Worm (Caenorhabditis elegans): ENCODE results near the gene aptf-3.

The aptf-3 gene

DNA sequence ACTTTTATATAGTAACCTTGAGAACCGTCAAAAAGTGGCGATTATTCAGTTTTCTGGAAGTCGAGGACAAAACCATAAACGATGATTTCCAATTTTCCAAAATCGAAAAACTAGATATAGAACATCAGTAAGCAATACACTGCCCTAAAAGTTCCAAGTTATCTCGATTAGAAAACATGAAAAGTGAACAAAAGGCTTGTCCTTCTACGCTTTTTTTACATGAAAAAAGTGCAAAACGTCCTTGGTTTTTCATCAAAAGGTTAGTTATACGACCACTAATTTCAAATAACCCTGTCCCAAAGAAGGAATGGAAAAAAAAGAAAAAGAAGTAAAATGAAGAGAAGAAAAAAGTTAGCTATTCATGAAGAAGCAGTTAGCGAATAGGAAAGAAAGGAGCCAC lies 8.1 kb upstream of the aptf-3 start:
- TF ChIP-seq zip-8 (tag; optimal IDR thresholded peaks at IDR 0.05) (no peak), tbx-8 (GFP tag; optimal IDR thresholded peaks at IDR 0.05) (no peak), flh-1 (GFP tag; optimal IDR thresholded peaks at IDR 0.05) (no peak), nhr-28 (tag; optimal IDR thresholded peaks at IDR 0.05) (no peak), unc-62 (GFP tag; optimal IDR thresholded peaks at IDR 0.05) (no peak), lin-13 (tag; optimal IDR thresholded peaks at IDR 0.05) (no peak), ceh-39 (tag; optimal IDR thresholded peaks at IDR 0.05) (no peak), elt-1 (tag; optimal IDR thresholded peaks at IDR 0.05; ENCODE audit: borderline replicate concordance, insufficient read depth) (no peak), M03D4.4 (tag; optimal IDR thresholded peaks at IDR 0.05) (no peak), blmp-1 (tag; optimal IDR thresholded peaks at IDR 0.05) (no peak), nhr-237 (tag; optimal IDR thresholded peaks at IDR 0.05) (no peak), pha-4 (tag; optimal IDR thresholded peaks at IDR 0.05) (no peak), unc-120 (tag; optimal IDR thresholded peaks at IDR 0.05; ENCODE audit: poor library complexity, severe bottlenecking) (no peak), ztf-11 (tag; optimal IDR thresholded peaks at IDR 0.05) (no peak)

DNA sequence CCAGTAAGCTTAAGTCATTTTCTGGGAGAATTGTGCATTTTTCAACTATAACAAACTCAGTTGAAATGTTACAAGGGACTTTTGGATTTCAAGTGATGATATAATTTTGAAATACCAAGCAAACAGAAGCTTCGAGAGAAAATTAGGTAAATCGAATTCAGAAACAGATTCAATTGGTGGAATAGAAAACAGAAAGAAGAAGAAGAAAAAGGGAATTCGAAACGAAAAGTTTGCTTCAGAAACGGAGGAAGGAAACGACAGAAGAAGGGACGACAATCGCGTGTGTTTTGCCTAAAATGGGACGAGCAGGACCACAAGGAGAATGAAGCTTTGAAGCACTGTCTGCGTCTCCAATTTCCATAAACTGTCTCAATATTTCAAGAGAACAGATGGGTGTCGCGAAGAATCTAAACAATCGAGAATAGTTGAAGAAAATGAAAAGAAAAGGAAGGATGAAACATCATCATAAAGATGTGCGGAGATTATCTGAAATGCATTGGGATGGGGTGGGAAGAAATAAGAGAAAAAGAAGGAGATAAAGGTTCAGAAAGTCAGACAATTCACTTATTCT lies 6.2 kb upstream of the aptf-3 start:
- no peak for TF ChIP-seq ceh-83 (GFP tag; optimal IDR thresholded peaks at IDR 0.05)
- TF ChIP-seq ces-1 (GFP tag; optimal IDR thresholded peaks at IDR 0.05): peak; percentile 99
- peak; percentile 43 for TF ChIP-seq elt-1 (tag; optimal IDR thresholded peaks at IDR 0.05; ENCODE audit: borderline replicate concordance, insufficient read depth)

DNA sequence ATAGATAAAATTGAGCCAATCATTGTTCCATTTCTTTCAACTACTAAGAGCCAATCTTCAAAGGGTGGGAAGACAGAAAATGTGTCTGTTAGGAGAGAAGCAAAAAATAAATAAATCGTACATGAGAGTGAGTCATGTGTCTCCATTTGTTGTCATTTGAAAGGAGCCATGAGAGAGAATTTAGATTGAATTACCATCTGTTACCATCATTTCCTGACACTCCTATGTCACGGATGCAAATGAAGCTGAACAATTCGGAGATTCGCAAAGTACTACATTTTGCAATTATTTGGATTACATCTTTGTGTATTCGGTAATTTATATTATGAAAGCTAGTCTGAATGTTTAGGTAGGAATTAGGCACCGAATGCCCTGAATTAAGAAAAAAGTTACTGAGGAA lies 5.5 kb upstream of the aptf-3 start:
- TF ChIP-seq tbx-8 (GFP tag; optimal IDR thresholded peaks at IDR 0.05): no peak
- peak; percentile 93 for TF ChIP-seq ces-1 (GFP tag; optimal IDR thresholded peaks at IDR 0.05)

DNA sequence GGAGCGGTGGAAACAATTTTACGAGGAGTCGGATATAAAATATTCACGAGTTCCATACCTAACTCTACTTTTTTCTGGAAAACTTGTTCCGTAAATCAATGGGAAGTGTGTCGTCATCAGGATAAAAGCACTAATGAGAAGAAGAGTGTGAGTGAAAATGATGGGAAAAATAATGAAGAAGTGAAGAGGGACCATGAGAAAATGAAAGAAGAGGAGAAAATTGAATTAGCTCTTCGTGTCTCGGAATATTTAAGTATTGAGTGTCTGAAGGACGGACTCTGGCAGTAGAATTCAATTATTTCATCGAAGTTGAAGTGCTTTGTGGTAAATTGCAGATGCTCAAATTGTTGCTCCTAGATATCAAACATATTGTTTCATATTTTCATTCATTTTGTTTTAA lies 4.8 kb upstream of the aptf-3 start:
- no peak for TF ChIP-seq lin-32 (GFP tag; optimal IDR thresholded peaks at IDR 0.05)
- peak; percentile 100 for TF ChIP-seq ces-1 (GFP tag; optimal IDR thresholded peaks at IDR 0.05)

DNA sequence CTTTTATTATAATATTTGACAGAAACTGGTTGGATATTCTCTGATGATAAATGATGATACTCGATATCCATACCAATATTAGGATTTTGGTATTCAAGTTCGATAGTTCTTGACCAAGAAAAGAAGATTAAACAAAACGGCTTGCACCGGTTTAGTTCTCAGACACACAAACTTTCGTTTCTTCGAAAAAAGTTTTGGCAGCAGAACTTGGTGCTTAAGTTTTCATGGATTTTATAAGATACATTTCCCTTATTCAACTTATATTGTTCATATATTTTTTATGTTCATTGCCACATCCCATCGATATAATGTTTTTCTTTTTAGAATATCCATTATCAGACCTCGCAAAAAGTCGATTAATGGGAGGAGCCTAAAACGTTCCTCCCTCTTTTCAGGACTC lies 3.3 kb upstream of the aptf-3 start, which contains the start of gene aptf-4:
TSS of gene aptf-4 (plus strand) at position 301 of the 400 bp plus-strand sequence.
- no peak for TF ChIP-seq M03D4.4 (tag; optimal IDR thresholded peaks at IDR 0.05)
- TF ChIP-seq snpc-4 (tag; optimal IDR thresholded peaks at IDR 0.05): no peak

DNA sequence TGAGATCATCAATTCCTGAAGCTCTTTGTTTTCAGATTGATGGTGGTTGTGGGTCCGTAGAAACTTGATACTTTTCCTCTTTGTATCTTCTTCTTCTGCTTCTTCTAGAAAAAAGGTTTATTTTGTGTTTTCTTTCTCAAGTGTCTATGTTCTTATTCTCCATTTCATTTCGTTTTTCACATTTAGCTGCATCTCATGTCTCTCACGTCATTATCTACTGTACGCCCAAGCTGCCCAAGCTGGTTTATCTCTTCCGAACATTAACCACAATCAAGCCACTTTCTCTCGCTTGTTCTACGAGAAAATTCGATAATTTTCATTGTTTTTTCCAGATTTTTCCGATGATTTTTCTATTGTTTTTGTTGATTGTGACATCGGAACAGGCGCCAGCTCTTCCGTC lies 5.2 kb downstream of the aptf-3 start, which contains the start of gene F28C6.5:
TSS of gene F28C6.5 (plus strand) at position 301 of the 400 bp plus-strand sequence.
- TF ChIP-seq ceh-39 (tag; optimal IDR thresholded peaks at IDR 0.05): no peak
- TF ChIP-seq ham-2 (GFP tag; optimal IDR thresholded peaks at IDR 0.05): no peak
- TF ChIP-seq mab-5 (tag; optimal IDR thresholded peaks at IDR 0.05): no peak
- no peak for TF ChIP-seq zip-8 (tag; optimal IDR thresholded peaks at IDR 0.05)

DNA sequence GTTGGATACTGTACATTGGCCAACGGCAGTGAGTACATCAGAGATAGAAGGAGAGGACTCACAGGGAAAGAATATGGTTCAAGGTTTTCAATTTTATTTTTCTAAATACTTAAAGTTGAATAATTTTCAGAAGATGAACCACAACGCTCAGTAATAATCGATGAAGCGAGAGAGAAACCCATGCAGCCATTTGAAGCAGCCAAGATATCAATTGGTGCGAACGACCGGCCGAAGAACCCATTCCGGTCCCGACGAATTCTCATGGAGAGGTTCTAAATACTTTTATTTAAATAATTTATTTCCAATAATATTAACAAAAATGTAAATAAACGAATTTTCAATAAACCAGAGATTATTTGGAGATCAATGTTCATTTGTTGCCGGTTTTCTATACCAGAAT lies 6.2 kb downstream of the aptf-3 start, which contains the start of gene pigg-1:
TSS of gene pigg-1 (minus strand) at position 101 of the 400 bp plus-strand sequence.
- no peak for TF ChIP-seq zip-8 (tag; optimal IDR thresholded peaks at IDR 0.05)
- no peak for TF ChIP-seq nhr-237 (tag; optimal IDR thresholded peaks at IDR 0.05)
- TF ChIP-seq ztf-11 (tag; optimal IDR thresholded peaks at IDR 0.05): no peak
- TF ChIP-seq sem-2 (GFP tag; optimal IDR thresholded peaks at IDR 0.05): no peak
- no peak for TF ChIP-seq M03D4.4 (tag; optimal IDR thresholded peaks at IDR 0.05)
- no peak for TF ChIP-seq ceh-83 (GFP tag; optimal IDR thresholded peaks at IDR 0.05)

DNA sequence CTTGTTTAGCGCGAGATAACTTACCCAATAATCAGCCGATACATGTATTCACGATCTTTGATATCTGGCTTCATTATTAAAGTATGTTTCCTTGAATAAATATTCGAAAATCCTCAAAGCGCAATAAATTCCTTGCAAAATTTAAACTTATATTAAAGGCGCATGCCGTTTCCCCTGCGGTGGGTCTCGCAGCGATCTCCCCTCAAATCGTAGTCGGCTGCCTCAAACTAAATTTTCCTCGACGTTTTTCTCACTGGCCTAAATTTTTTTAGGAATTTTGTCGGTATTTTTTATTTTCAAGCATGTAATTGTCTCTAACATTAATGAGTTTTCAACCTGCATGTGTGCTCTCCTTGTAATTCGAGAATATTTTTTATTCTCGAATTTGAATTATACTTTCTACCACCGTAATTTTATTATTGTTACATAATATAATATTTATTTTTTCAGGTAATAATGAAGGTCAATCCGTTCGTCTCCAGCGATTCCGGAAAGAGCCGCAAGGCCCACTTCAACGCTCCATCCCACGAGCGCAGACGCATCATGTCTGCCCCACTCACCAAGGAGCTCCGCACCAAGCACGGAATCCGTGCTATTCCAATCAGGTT lies 8.5 kb downstream of the aptf-3 start, which contains the start of the genes cpf-1 and rpl-26:
TSS of gene cpf-1 (minus strand) at position 104 of the 608 bp plus-strand sequence.
TSS of gene rpl-26 (plus strand) at position 449 of the 608 bp plus-strand sequence.
- TF ChIP-seq tbx-8 (GFP tag; optimal IDR thresholded peaks at IDR 0.05) (no peak), sem-2 (GFP tag; optimal IDR thresholded peaks at IDR 0.05) (no peak), ceh-83 (GFP tag; optimal IDR thresholded peaks at IDR 0.05) (no peak), ztf-11 (tag; optimal IDR thresholded peaks at IDR 0.05) (no peak), nhr-76 (tag; optimal IDR thresholded peaks at IDR 0.05) (no peak), ceh-43 (GFP tag; optimal IDR thresholded peaks at IDR 0.05) (no peak), mep-1 (tag; optimal IDR thresholded peaks at IDR 0.05) (peak; percentile 74), nhr-28 (tag; optimal IDR thresholded peaks at IDR 0.05) (no peak), flh-1 (GFP tag; optimal IDR thresholded peaks at IDR 0.05) (no peak), M03D4.4 (tag; optimal IDR thresholded peaks at IDR 0.05) (no peak), lin-13 (tag; optimal IDR thresholded peaks at IDR 0.05) (no peak), nhr-2 (tag; optimal IDR thresholded peaks at IDR 0.05) (no peak), ham-2 (GFP tag; optimal IDR thresholded peaks at IDR 0.05) (no peak), mls-2 (tag; optimal IDR thresholded peaks at IDR 0.05) (no peak), unc-62 (GFP tag; optimal IDR thresholded peaks at IDR 0.05) (no peak), elt-3 (tag; optimal IDR thresholded peaks at IDR 0.05) (no peak), elt-1 (tag; optimal IDR thresholded peaks at IDR 0.05; ENCODE audit: borderline replicate concordance, insufficient read depth) (no peak), bed-3 (GFP tag; optimal IDR thresholded peaks at IDR 0.05) (no peak), cnd-1 (tag; optimal IDR thresholded peaks at IDR 0.05) (no peak), blmp-1 (tag; optimal IDR thresholded peaks at IDR 0.05) (no peak), snpc-4 (tag; optimal IDR thresholded peaks at IDR 0.05) (no peak), unc-39 (tag; optimal IDR thresholded peaks at IDR 0.05) (no peak), unc-120 (tag; optimal IDR thresholded peaks at IDR 0.05; ENCODE audit: poor library complexity, severe bottlenecking) (no peak), pha-4 (tag; optimal IDR thresholded peaks at IDR 0.05) (peak; percentile 32), ces-1 (GFP tag; optimal IDR thresholded peaks at IDR 0.05) (peak; percentile 49), sptf-1 (tag; optimal IDR thresholded peaks at IDR 0.05) (no peak), ceh-39 (tag; optimal IDR thresholded peaks at IDR 0.05) (peak; percentile 7), zip-8 (tag; optimal IDR thresholded peaks at IDR 0.05) (no peak)
